Worm (Caenorhabditis elegans): ENCODE results near the gene crn-5.
A peak's percentile ranks its signal among the peaks of the same experiment; 100 is the strongest.

Gene crn-5

DNA sequence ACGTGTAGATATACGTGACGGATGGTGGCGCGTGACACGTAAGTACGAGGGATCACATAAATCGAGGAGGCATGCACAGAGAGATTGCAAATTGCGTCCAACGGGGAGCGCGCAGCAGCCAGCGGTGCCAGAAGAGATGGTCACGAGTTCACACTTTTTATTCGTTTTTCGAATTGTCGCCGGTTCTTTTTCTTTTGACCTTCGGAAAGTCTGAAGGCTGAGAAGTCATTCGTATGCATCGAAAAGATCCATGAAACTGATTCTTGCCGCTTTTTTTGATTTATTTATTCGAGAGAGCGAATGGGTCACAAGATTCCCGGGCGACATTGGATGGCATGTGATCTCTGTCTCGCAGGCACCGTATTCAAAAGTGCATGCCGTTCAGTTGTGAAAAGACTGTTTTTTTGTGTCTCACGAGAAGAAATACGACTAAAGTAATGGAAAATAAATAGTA, 33.6 kb upstream of the crn-5 start (continued):
- peak; percentile 78 for TF ChIP-seq C16A3.4 (tag; optimal IDR thresholded peaks at IDR 0.05)
- TF ChIP-seq C04F5.9 (tag; optimal IDR thresholded peaks at IDR 0.05): peak; percentile 22
- no peak for TF ChIP-seq Y116A8C.19 (tag; optimal IDR thresholded peaks at IDR 0.05; ENCODE audit: borderline replicate concordance)
- TF ChIP-seq F16B12.6 (tag; optimal IDR thresholded peaks at IDR 0.05): no peak

DNA sequence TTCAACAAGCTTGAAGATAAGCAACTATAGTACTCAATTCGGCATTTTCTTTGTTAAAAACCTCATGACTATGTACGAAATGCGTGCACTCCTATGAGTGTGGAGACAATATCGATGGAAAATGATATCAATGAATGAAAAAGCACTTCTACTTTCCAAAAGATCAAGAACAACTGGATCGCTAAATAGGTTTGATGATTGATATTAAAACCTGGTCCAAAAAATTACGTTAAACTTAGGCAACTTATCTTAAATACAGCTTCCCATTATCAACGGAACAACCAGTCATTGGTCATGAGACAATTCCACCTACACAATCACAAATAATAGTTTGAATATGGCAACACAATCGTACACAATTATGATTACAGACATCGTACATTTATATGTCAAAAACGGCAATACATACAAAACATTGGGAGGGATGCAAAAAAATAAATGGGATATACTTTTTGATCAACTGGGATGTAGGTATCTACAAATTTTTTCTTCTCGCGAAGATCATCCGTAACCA, 32.8 kb upstream of the crn-5 start:
- TF ChIP-seq nhr-90 (tag; optimal IDR thresholded peaks at IDR 0.05; ENCODE audit: poor library complexity) (no peak), tlp-1 (tag; optimal IDR thresholded peaks at IDR 0.05) (no peak), tbx-2 (tag; optimal IDR thresholded peaks at IDR 0.05) (no peak), ceh-90 (tag; optimal IDR thresholded peaks at IDR 0.05) (no peak), mdl-1 (tag; optimal IDR thresholded peaks at IDR 0.05) (no peak), dsc-1 (tag; optimal IDR thresholded peaks at IDR 0.05) (no peak), mef-2 (tag; optimal IDR thresholded peaks at IDR 0.05) (no peak), C16A3.4 (tag; optimal IDR thresholded peaks at IDR 0.05) (no peak), aly-2 (tag; optimal IDR thresholded peaks at IDR 0.05) (peak; percentile 63), snpc-4 (tag; optimal IDR thresholded peaks at IDR 0.05) (no peak), ets-5 (GFP tag; IDR thresholded peaks at IDR 0.05) (no peak), nhr-71 (tag; optimal IDR thresholded peaks at IDR 0.05) (peak; percentile 15), mab-9 (GFP tag; IDR thresholded peaks at IDR 0.05) (no peak), hpl-2 (GFP tag; optimal IDR thresholded peaks at IDR 0.05) (no peak), nhr-12 (tag; optimal IDR thresholded peaks at IDR 0.05) (no peak), sup-37 (GFP tag; optimal IDR thresholded peaks at IDR 0.05) (no peak), F16B12.6 (tag; optimal IDR thresholded peaks at IDR 0.05) (no peak), lir-3 (tag; optimal IDR thresholded peaks at IDR 0.05; ENCODE audit: poor library complexity) (peak; percentile 27), irx-1 (tag; optimal IDR thresholded peaks at IDR 0.05) (no peak), C34B4.2 (tag; optimal IDR thresholded peaks at IDR 0.05) (no peak), fkh-4 (tag; optimal IDR thresholded peaks at IDR 0.05; ENCODE audit: borderline replicate concordance) (no peak), jun-1 (tag; optimal IDR thresholded peaks at IDR 0.05) (no peak), ztf-4 (tag; optimal IDR thresholded peaks at IDR 0.05) (no peak), elt-3 (tag; optimal IDR thresholded peaks at IDR 0.05) (no peak), pax-3 (tag; optimal IDR thresholded peaks at IDR 0.05) (peak; percentile 35), grh-1 (GFP tag; IDR thresholded peaks at IDR 0.05) (no peak), lsy-2 (tag; optimal IDR thresholded peaks at IDR 0.05) (no peak), aha-1 (tag; optimal IDR thresholded peaks at IDR 0.05) (no peak), nhr-47 (tag; optimal IDR thresholded peaks at IDR 0.05) (peak; percentile 3), unc-30 (tag; optimal IDR thresholded peaks at IDR 0.05) (no peak), nhr-28 (tag; optimal IDR thresholded peaks at IDR 0.05) (no peak), ceh-63 (GFP tag; optimal IDR thresholded peaks at IDR 0.05) (no peak), hlh-4 (tag; optimal IDR thresholded peaks at IDR 0.05) (no peak), vab-15 (tag; optimal IDR thresholded peaks at IDR 0.05) (no peak), alr-1 (tag; optimal IDR thresholded peaks at IDR 0.05; ENCODE audit: borderline replicate concordance) (no peak), nhr-20 (tag; optimal IDR thresholded peaks at IDR 0.05) (no peak), isw-1 (GFP tag; IDR thresholded peaks at IDR 0.05) (no peak), rnt-1 (tag; optimal IDR thresholded peaks at IDR 0.05) (no peak), mep-1 (tag; optimal IDR thresholded peaks at IDR 0.05) (no peak), blmp-1 (tag; optimal IDR thresholded peaks at IDR 0.05) (no peak), lin-39 (tag; optimal IDR thresholded peaks at IDR 0.05) (no peak), nhr-76 (tag; optimal IDR thresholded peaks at IDR 0.05) (no peak), fkh-8 (tag; optimal IDR thresholded peaks at IDR 0.05) (no peak), ceh-88 (GFP tag; IDR thresholded peaks at IDR 0.05) (no peak), efl-1 (optimal IDR thresholded peaks at IDR 0.05) (no peak), efl-1 (GFP tag; optimal IDR thresholded peaks at IDR 0.05 in 1 of 2) (peak in 1 of 2 experiments; percentile 83), ztf-11 (tag; optimal IDR thresholded peaks at IDR 0.05) (no peak), swsn-7 (tag; optimal IDR thresholded peaks at IDR 0.05) (no peak), unc-98 (GFP tag; IDR thresholded peaks at IDR 0.05) (no peak), lin-35 (GFP tag; optimal IDR thresholded peaks at IDR 0.05) (peak in 1 of 2 experiments; percentile 7)

Measured in whole organism, L1 larva.